Fruit fly (Drosophila melanogaster) whole organism, embryonic: Measurements from ENCODE around the gene trk.
A peak's percentile ranks its signal among the peaks of the same experiment; 100 is the strongest.

Experiments
- CG10147 ChIP-seq: fragments of 200-800 bp; sonication (Bioruptor generic); optimal IDR thresholded peaks from 2 replicates; lab custom pipeline; 2019; ENCODE audit warnings: missing biosample characterization, mild to moderate bottlenecking, missing genetic modification characterization, moderate library complexity
- CG1024 ChIP-seq: fragments of 200-800 bp; sonication (Bioruptor generic); IDR thresholded peaks from 2 replicates; pipeline ENCODE4 v1.3.6; 2022; ENCODE audit warnings: missing biosample characterization, missing genetic modification characterization
- CG10462 ChIP-seq: fragments of 200-800 bp; sonication (Bioruptor generic); optimal IDR thresholded peaks from 2 replicates; lab custom pipeline; 2016; ENCODE audit warnings: missing biosample characterization, missing genetic modification characterization
- CG10654 ChIP-seq: fragments of 200-800 bp; sonication (Bioruptor generic); optimal IDR thresholded peaks from 2 replicates; lab custom pipeline; 2016; ENCODE audit warnings: missing biosample characterization, missing genetic modification characterization
- CG11695 ChIP-seq: fragments of 200-800 bp; sonication (Bioruptor generic); IDR thresholded peaks from 3 replicates; pipeline ENCODE4 v1.3.6; 2022; ENCODE audit warnings: missing biosample characterization, missing genetic modification characterization
- CG12659 ChIP-seq: fragments of 200-800 bp; sonication (Bioruptor generic); optimal IDR thresholded peaks from 3 replicates; lab custom pipeline; 2017; ENCODE audit warnings: mild to moderate bottlenecking, missing biosample characterization, missing genetic modification reagents, missing genetic modification characterization
- CG12942 ChIP-seq: fragments of 200-800 bp; sonication (Bioruptor generic); optimal IDR thresholded peaks from 3 replicates; lab custom pipeline; 2016; ENCODE audit warnings: missing biosample characterization, missing genetic modification characterization
- CG13894 ChIP-seq: fragments of 200-800 bp; sonication (Bioruptor generic); optimal IDR thresholded peaks from 3 replicates; lab custom pipeline; 2018; ENCODE audit warnings: missing biosample characterization, mild to moderate bottlenecking, missing genetic modification characterization, moderate library complexity
- CG1529 ChIP-seq: fragments of 200-800 bp; sonication (Bioruptor generic); optimal IDR thresholded peaks from 3 replicates; lab custom pipeline; 2018; ENCODE audit warnings: missing biosample characterization, missing genetic modification characterization
- CG2116 ChIP-seq: fragments of 200-800 bp; sonication (Bioruptor generic); optimal IDR thresholded peaks from 3 replicates; lab custom pipeline; 2018; ENCODE audit warnings: missing biosample characterization, mild to moderate bottlenecking, missing genetic modification characterization
- CG2202 ChIP-seq: fragments of 200-800 bp; sonication (Bioruptor generic); optimal IDR thresholded peaks from 2 replicates; lab custom pipeline; 2018; ENCODE audit warnings: missing biosample characterization, mild to moderate bottlenecking, missing genetic modification characterization
- CG31441 ChIP-seq: fragments of 200-800 bp; sonication (Bioruptor generic); IDR thresholded peaks from 2 replicates; pipeline ENCODE4 v1.3.6; 2022; ENCODE audit warnings: missing biosample characterization, missing genetic modification characterization
- CG32767 ChIP-seq: fragments of 200-800 bp; sonication (Bioruptor generic); IDR thresholded peaks from 2 replicates; pipeline ENCODE4 v1.3.6; 2022; ENCODE audit warnings: missing biosample characterization, missing genetic modification characterization
- CG34376 ChIP-seq: fragments of 200-800 bp; sonication (Bioruptor generic); optimal IDR thresholded peaks from 2 replicates; lab custom pipeline; 2018; ENCODE audit warnings: missing biosample characterization, mild to moderate bottlenecking, missing genetic modification characterization
- CG3838 ChIP-seq: fragments of 200-800 bp; sonication (Bioruptor generic); optimal IDR thresholded peaks from 3 replicates; lab custom pipeline; 2016; ENCODE audit warnings: missing biosample characterization, missing genetic modification characterization
- CG6654 ChIP-seq: fragments of 200-800 bp; sonication (Bioruptor generic); optimal IDR thresholded peaks from 2 replicates; lab custom pipeline; 2017; ENCODE audit warnings: missing biosample characterization, mild to moderate bottlenecking, missing genetic modification characterization
- CG6683 ChIP-seq: fragments of 200-800 bp; sonication (Bioruptor generic); optimal IDR thresholded peaks from 2 replicates; lab custom pipeline; 2017; ENCODE audit warnings: missing biosample characterization, mild to moderate bottlenecking, missing genetic modification characterization, missing genetic modification reagents
- CG6854 ChIP-seq: fragments of 200-800 bp; sonication (Bioruptor generic); optimal IDR thresholded peaks from 3 replicates; lab custom pipeline; 2017; ENCODE audit warnings: missing biosample characterization, mild to moderate bottlenecking, missing genetic modification characterization
- CG7271 ChIP-seq: fragments of 200-800 bp; sonication (Bioruptor generic); optimal IDR thresholded peaks from 2 replicates; lab custom pipeline; 2018; ENCODE audit warnings: missing biosample characterization, mild to moderate bottlenecking, missing genetic modification characterization, moderate library complexity
- CG8089 ChIP-seq: fragments of 200-800 bp; sonication (Bioruptor generic); optimal IDR thresholded peaks from 3 replicates; lab custom pipeline; 2016; ENCODE audit warnings: missing biosample characterization, missing genetic modification characterization
- CHES-1-like ChIP-seq: fragments of 200-800 bp; sonication (Bioruptor generic); optimal IDR thresholded peaks from 2 replicates; lab custom pipeline; 2016; ENCODE audit warnings: missing biosample characterization, missing genetic modification characterization
- D19B ChIP-seq: fragments of 200-800 bp; sonication (Bioruptor generic); optimal IDR thresholded peaks from 2 replicates; lab custom pipeline; 2017; ENCODE audit warnings: missing biosample characterization, mild to moderate bottlenecking, missing genetic modification characterization
- Dbx ChIP-seq: fragments of 200-800 bp; sonication (Bioruptor generic); IDR thresholded peaks from 3 replicates; pipeline ENCODE4 v1.3.6; 2022; ENCODE audit warnings: missing biosample characterization, missing genetic modification characterization
- HLH4C ChIP-seq: fragments of 200-800 bp; sonication (Bioruptor generic); IDR thresholded peaks from 3 replicates; pipeline ENCODE4 v1.3.6; 2022; ENCODE audit warnings: missing biosample characterization, missing genetic modification characterization; ENCODE audit not compliant: partially characterized antibody
- HLH54F ChIP-seq: fragments of 200-800 bp; sonication (Bioruptor generic); optimal IDR thresholded peaks from 3 replicates; lab custom pipeline; 2016; ENCODE audit warnings: missing biosample characterization, missing genetic modification characterization
- Lhr ChIP-seq: fragments of 200-800 bp; sonication (Bioruptor generic); optimal IDR thresholded peaks from 3 replicates; lab custom pipeline; 2017; ENCODE audit warnings: mild to moderate bottlenecking, missing biosample characterization, missing genetic modification reagents, missing genetic modification characterization
- Opbp ChIP-seq: fragments of 200-800 bp; sonication (Bioruptor generic); IDR thresholded peaks from 3 replicates; pipeline ENCODE4 v1.3.6; 2022; ENCODE audit warnings: missing biosample characterization, missing genetic modification characterization; ENCODE audit not compliant: partially characterized antibody
- Scr ChIP-seq: fragments of 200-800 bp; sonication (Bioruptor generic); IDR thresholded peaks from 2 replicates; pipeline ENCODE4 v1.3.6; 2022; ENCODE audit warnings: missing biosample characterization, missing genetic modification characterization; ENCODE audit not compliant: partially characterized antibody
- Stat92E ChIP-seq, 3 experiments: fragments of >200 bp in 2 of 3; fragments of 200-800 bp in 1 of 3; sonication (Bioruptor generic) in 1 of 3; optimal IDR thresholded peaks; 2 replicates each; lab custom pipeline; 2017 to 2019; ENCODE audit warnings: missing biosample characterization in 3 of 3, missing genetic modification characterization in 3 of 3, mild to moderate bottlenecking in 1 of 3, moderate library complexity in 1 of 3
- az2 ChIP-seq: fragments of 200-800 bp; sonication (Bioruptor generic); optimal IDR thresholded peaks from 3 replicates; lab custom pipeline; 2016; ENCODE audit warnings: missing biosample characterization, missing genetic modification characterization
- cad ChIP-seq: fragments of >200 bp; optimal IDR thresholded peaks from 2 replicates; lab custom pipeline; 2017; ENCODE audit warnings: missing biosample characterization, missing genetic modification characterization
- chinmo ChIP-seq: fragments of 200-800 bp; sonication (Bioruptor generic); IDR thresholded peaks from 4 replicates; pipeline ENCODE4 v1.3.6; 2022; ENCODE audit warnings: missing biosample characterization, missing genetic modification characterization; ENCODE audit not compliant: partially characterized antibody
- chn ChIP-seq: fragments of 200-800 bp; sonication (Bioruptor generic); optimal IDR thresholded peaks from 2 replicates; lab custom pipeline; 2016; ENCODE audit warnings: missing biosample characterization, missing genetic modification characterization
- dan ChIP-seq: fragments of 200-800 bp; sonication (Bioruptor generic); IDR thresholded peaks from 2 replicates; pipeline ENCODE4 v1.3.6; 2022; ENCODE audit warnings: missing biosample characterization, missing genetic modification characterization
- disco-r ChIP-seq: fragments of 200-800 bp; sonication (Bioruptor generic); optimal IDR thresholded peaks from 2 replicates; lab custom pipeline; 2016; ENCODE audit warnings: missing biosample characterization, missing genetic modification characterization
- dmrt99B ChIP-seq: fragments of 200-800 bp; sonication (Bioruptor generic); optimal IDR thresholded peaks from 2 replicates; lab custom pipeline; 2018; ENCODE audit warnings: missing biosample characterization, mild to moderate bottlenecking, missing genetic modification characterization, moderate library complexity
- fd3F ChIP-seq: fragments of 200-800 bp; sonication (Bioruptor generic); optimal IDR thresholded peaks from 2 replicates; lab custom pipeline; 2018; ENCODE audit warnings: missing biosample characterization, mild to moderate bottlenecking, missing genetic modification characterization, moderate library complexity
- gcm2 ChIP-seq: fragments of 200-800 bp; sonication (Bioruptor generic); optimal IDR thresholded peaks from 2 replicates; lab custom pipeline; 2016; ENCODE audit warnings: missing biosample characterization, missing genetic modification characterization
- gem ChIP-seq: fragments of 200-800 bp; sonication (Bioruptor generic); optimal IDR thresholded peaks from 2 replicates; lab custom pipeline; 2019; ENCODE audit warnings: missing biosample characterization, mild to moderate bottlenecking, missing genetic modification characterization, moderate library complexity
- gro ChIP-seq: fragments of 200-800 bp; sonication (Bioruptor generic); optimal IDR thresholded peaks from 2 replicates; lab custom pipeline; 2016; ENCODE audit warnings: missing biosample characterization, missing genetic modification characterization
- gsb ChIP-seq: fragments of 200-800 bp; sonication (Bioruptor generic); IDR thresholded peaks from 2 replicates; pipeline ENCODE4 v1.3.6; 2022; ENCODE audit warnings: missing biosample characterization, missing genetic modification characterization
- nom ChIP-seq: fragments of 200-800 bp; sonication (Bioruptor generic); optimal IDR thresholded peaks from 2 replicates; lab custom pipeline; 2017; ENCODE audit warnings: missing biosample characterization, missing genetic modification characterization, mild to moderate bottlenecking, moderate library complexity, missing genetic modification reagents
- slbo ChIP-seq: fragments of 200-800 bp; sonication (Bioruptor generic); IDR thresholded peaks from 2 replicates; pipeline ENCODE4 v1.3.6; 2022; ENCODE audit warnings: missing biosample characterization, missing genetic modification characterization
- sna ChIP-seq: fragments of 200-800 bp; sonication (Bioruptor generic); IDR thresholded peaks from 2 replicates; pipeline ENCODE4 v1.3.6; 2022; ENCODE audit warnings: missing biosample characterization, missing genetic modification characterization; ENCODE audit not compliant: partially characterized antibody
- toy ChIP-seq: fragments of 200-800 bp; sonication (Bioruptor generic); IDR thresholded peaks from 2 replicates; pipeline ENCODE4 v1.3.6; 2022; ENCODE audit warnings: missing biosample characterization, missing genetic modification characterization
- trh ChIP-seq: fragments of 200-800 bp; sonication (Bioruptor generic); optimal IDR thresholded peaks from 2 replicates; lab custom pipeline; 2016; ENCODE audit warnings: missing biosample characterization, missing genetic modification characterization
- unpg ChIP-seq: fragments of 200-800 bp; sonication (Bioruptor generic); optimal IDR thresholded peaks from 3 replicates; lab custom pipeline; 2018; ENCODE audit warnings: missing biosample characterization, mild to moderate bottlenecking, missing genetic modification characterization, moderate library complexity
- zfh2 ChIP-seq: fragments of 200-800 bp; sonication (Bioruptor generic); optimal IDR thresholded peaks from 2 replicates; lab custom pipeline; 2016; ENCODE audit warnings: missing biosample characterization, missing genetic modification characterization

The trk gene

dm6 chr2L:10299077-10299809 lies 27.1 kb upstream of the trk start (continued):
- peak; percentile 62 for TF ChIP-seq gem (tag; lab: Kevin White, UChicago)
- no peak for TF ChIP-seq chinmo (GFP tag; lab: Robert Waterston, UW)
- TF ChIP-seq CG10147 (GFP tag; lab: Kevin White, UChicago) = no peak
- TF ChIP-seq unpg (GFP tag; lab: Kevin White, UChicago) = peak; percentile 30
- TF ChIP-seq disco-r (GFP tag; lab: Kevin White, UChicago) = no peak
- peak; percentile 34 for TF ChIP-seq dmrt99B (tag; lab: Kevin White, UChicago)
- TF ChIP-seq CG2116 = no peak
- TF ChIP-seq Lhr (GFP tag; lab: Kevin White, UChicago) = no peak
- no peak for TF ChIP-seq CG10654 (GFP tag; lab: Kevin White, UChicago)
- TF ChIP-seq CG1529 = no peak
- no peak for TF ChIP-seq CG10462 (GFP tag; lab: Kevin White, UChicago)
- no peak for TF ChIP-seq CG13894 (tag; lab: Kevin White, UChicago)
- no peak for TF ChIP-seq gro (GFP tag; lab: Kevin White, UChicago)
- TF ChIP-seq CG12659 (GFP tag; lab: Kevin White, UChicago) = no peak
- no peak for TF ChIP-seq CG34376 (GFP tag; lab: Kevin White, UChicago)
- no peak for TF ChIP-seq dan (GFP tag; lab: Robert Waterston, UW)
- no peak for TF ChIP-seq CHES-1-like
- TF ChIP-seq Opbp (GFP tag; lab: Robert Waterston, UW) = no peak
- no peak for TF ChIP-seq fd3F (GFP tag; lab: Kevin White, UChicago)
- no peak for TF ChIP-seq CG1024 (GFP tag; lab: Robert Waterston, UW)
- no peak for TF ChIP-seq CG2202 (tag; lab: Kevin White, UChicago)
- no peak for TF ChIP-seq CG6854
- 0 out of 3 replicates have a peak, but pooled peaks have one; percentile 47 for TF ChIP-seq HLH4C
- no peak for TF ChIP-seq gsb (GFP tag; lab: Robert Waterston, UW)
- no peak for TF ChIP-seq trh (GFP tag; lab: Kevin White, UChicago)
- TF ChIP-seq CG31441 (GFP tag; lab: Robert Waterston, UW) = no peak
- TF ChIP-seq nom (GFP tag; lab: Kevin White, UChicago) = no peak
- no peak for TF ChIP-seq HLH54F (GFP tag; lab: Kevin White, UChicago)
- TF ChIP-seq CG8089 (GFP tag; lab: Kevin White, UChicago) = no peak
- TF ChIP-seq toy (GFP tag; lab: Robert Waterston, UW) = no peak
- no peak for TF ChIP-seq cad
- TF ChIP-seq Dbx = no peak
- no peak for TF ChIP-seq az2 (GFP tag; lab: Kevin White, UChicago)
- TF ChIP-seq CG3838 (GFP tag; lab: Kevin White, UChicago) = no peak
- no peak for TF ChIP-seq CG7271 (tag; lab: Kevin White, UChicago)
- no peak for TF ChIP-seq CG32767 (GFP tag; lab: Robert Waterston, UW)
- TF ChIP-seq slbo (GFP tag; lab: Robert Waterston, UW) = 0 out of 2 replicates have a peak, but pooled peaks have one; percentile 7
- peak; percentile 28; the same call in 1 of the 2 replicates for TF ChIP-seq Scr (GFP tag; lab: Robert Waterston, UW)
- no peak for TF ChIP-seq CG12942
- TF ChIP-seq CG6683 (GFP tag; lab: Kevin White, UChicago) = no peak
- TF ChIP-seq CG11695 (GFP tag; lab: Robert Waterston, UW) = no peak
- TF ChIP-seq Stat92E (GFP tag; optimal IDR thresholded peaks at IDR 0.05; lab: Kevin White, UChicago) = no peak
- TF ChIP-seq D19B (GFP tag; lab: Kevin White, UChicago) = peak; percentile 40
- no peak for TF ChIP-seq zfh2 (GFP tag; lab: Kevin White, UChicago)
- TF ChIP-seq chn (GFP tag; lab: Kevin White, UChicago) = no peak
- no peak for TF ChIP-seq CG6654 (GFP tag; lab: Kevin White, UChicago)
- no peak for TF ChIP-seq gcm2 (GFP tag; lab: Kevin White, UChicago)
- TF ChIP-seq sna = no peak
